Worm (Caenorhabditis elegans): Measurements from ENCODE around the gene pept-1.

DNA sequence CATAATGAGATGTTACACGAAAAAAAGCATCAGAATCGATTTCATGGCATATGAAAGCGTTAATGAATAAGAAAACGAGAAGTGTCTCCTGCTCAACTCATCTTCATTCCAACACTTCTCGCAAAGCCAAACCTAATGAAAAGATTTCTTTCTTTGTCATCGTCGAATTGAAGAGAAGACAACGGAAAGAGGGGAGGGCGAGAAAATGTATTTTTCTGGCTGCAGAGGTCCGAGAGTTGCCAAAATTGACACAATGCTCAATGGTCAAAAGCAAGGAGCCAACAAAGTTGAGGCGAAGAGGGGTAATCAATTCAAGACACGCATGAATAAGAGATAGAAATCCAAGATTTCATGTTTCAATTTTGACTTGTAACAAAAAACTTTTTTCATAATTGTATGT is 37.6 kb upstream of the pept-1 start:
- TF ChIP-seq flt-1 (GFP tag; IDR thresholded peaks at IDR 0.05) (no peak), tab-1 (GFP tag; IDR thresholded peaks at IDR 0.05) (no peak), ztf-23 (GFP tag; IDR thresholded peaks at IDR 0.05) (no peak)

All from whole organism, midembryonic.